Fruit fly (Drosophila melanogaster): Measurements from ENCODE around the gene CG5114.

- no peak for TF ChIP-seq psq (optimal IDR thresholded peaks at IDR 0.05)
- no peak for TF ChIP-seq Myc (optimal IDR thresholded peaks at IDR 0.05)
- no peak for TF ChIP-seq h (optimal IDR thresholded peaks at IDR 0.05)
- no peak for TF ChIP-seq ttk (optimal IDR thresholded peaks at IDR 0.05)
These were observed 38.4 kb downstream of the CG5114 start for dm6 chr3L:15021008-15021407.
